Fruit fly (Drosophila melanogaster) whole organism, pupa: ENCODE results near the gene CG15219.

Experiments used
- CG32121 ChIP-seq: fragments of 200-800 bp; sonication (Bioruptor generic); IDR thresholded peaks from 2 replicates; pipeline ENCODE4 v1.3.6; 2022; ENCODE audit warnings: missing biosample characterization, missing genetic modification characterization
- Snoo ChIP-seq: fragments of 200-800 bp; sonication (Bioruptor generic); optimal IDR thresholded peaks from 3 replicates; lab custom pipeline; 2017; ENCODE audit warnings: missing biosample characterization, mild to moderate bottlenecking, missing genetic modification characterization, inconsistent platforms

dm6 chr2L:22131171-22131675 lies 25.9 kb upstream of the CG15219 start, which contains the start of gene CG42748:
- TF ChIP-seq Snoo (tag; lab: Kevin White, UChicago), result no peak
- no peak; the same call in 1 of the 2 replicates for TF ChIP-seq CG32121
